Worm (Caenorhabditis elegans): ENCODE results near the gene exc-9.
A peak's percentile ranks its signal among the peaks of the same experiment; 100 is the strongest.

exc-9 gene

DNA sequence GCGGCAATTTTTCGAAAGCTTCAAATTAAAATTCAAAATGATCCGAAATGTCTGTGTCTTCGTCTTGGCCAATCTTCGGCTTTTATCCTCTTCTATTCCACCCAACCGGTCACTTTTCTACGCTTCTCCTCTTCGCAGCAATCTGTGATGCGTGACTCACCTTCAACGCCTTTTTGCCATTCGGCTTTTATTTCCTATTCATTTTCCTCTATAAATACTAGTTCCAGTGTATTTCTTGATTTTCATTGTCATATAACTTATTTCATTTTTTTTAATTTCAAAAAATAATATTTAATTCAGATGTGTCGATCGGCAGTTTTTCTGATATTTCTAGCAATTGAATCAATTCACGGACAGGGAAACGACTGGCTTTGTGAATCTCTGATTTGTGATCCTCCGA is 20.7 kb downstream of the exc-9 start, which contains the start of gene C49H3.16:
C49H3.16 (plus strand) TSS at position 301 of the 400 bp plus-strand sequence.
- TF ChIP-seq hmbx-1 (tag; optimal IDR thresholded peaks at IDR 0.05), result no peak
- no peak for TF ChIP-seq aly-1 (tag; optimal IDR thresholded peaks at IDR 0.05)
- TF ChIP-seq hnd-1 (tag; optimal IDR thresholded peaks at IDR 0.05), result no peak
- TF ChIP-seq scrt-1 (GFP tag; IDR thresholded peaks at IDR 0.05), result no peak
- no peak for TF ChIP-seq tra-4 (tag; optimal IDR thresholded peaks at IDR 0.05)
- no peak for TF ChIP-seq B0310.2 (tag; optimal IDR thresholded peaks at IDR 0.05)
- TF ChIP-seq F13C5.2 (tag; optimal IDR thresholded peaks at IDR 0.05), result no peak

DNA sequence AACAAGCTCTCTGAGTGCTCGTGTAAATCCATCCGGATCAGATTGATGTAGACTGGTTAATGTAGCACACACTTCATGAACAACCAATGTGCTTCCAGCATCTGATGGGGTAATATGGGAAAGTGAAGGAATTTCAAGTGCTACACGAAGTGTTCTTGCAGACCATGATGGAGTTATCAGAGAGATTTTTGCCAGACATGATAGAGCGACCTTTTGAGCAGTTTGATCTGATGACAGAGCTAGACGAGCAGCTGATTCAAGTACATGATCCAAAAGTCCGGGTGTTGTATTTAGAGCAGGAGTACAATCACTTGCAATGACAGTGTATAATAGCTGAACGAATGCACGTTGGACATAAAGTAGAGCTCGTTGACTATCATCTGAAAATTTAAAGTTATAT is 22.9 kb downstream of the exc-9 start:
- no peak for TF ChIP-seq B0310.2 (tag; optimal IDR thresholded peaks at IDR 0.05)
- TF ChIP-seq scrt-1 (GFP tag; IDR thresholded peaks at IDR 0.05), result no peak
- no peak for TF ChIP-seq sea-1 (GFP tag; conservative IDR thresholded peaks at IDR 0.05)

DNA sequence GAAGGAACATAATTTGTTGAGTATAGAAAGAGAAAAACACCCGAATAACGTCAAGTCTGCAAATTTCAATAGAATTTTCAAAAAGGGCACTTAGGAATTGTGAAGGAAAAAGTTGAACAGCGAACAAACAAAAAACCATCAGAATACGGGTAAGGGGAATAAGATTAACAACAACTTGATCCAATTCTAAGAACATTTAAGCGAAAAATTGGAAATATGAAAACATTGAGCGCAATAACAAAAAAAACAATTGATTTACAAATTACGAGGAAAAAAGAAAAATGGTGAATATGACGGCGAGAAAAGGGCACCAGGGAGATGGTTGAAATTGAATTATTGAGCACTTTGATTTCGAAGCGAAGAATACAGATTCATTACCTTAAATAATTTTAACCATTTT is 23.9 kb downstream of the exc-9 start:
- TF ChIP-seq ceh-13 (GFP tag; optimal IDR thresholded peaks at IDR 0.05) (no peak), scrt-1 (GFP tag; IDR thresholded peaks at IDR 0.05) (no peak), pes-1 (GFP tag; IDR thresholded peaks at IDR 0.05) (no peak), aly-1 (tag; optimal IDR thresholded peaks at IDR 0.05) (no peak), tbx-11 (GFP tag; IDR thresholded peaks at IDR 0.05) (no peak), F13C5.2 (tag; optimal IDR thresholded peaks at IDR 0.05) (no peak), hmg-4 (GFP tag; optimal IDR thresholded peaks at IDR 0.05) (no peak), ceh-36 (tag; optimal IDR thresholded peaks at IDR 0.05) (no peak), ama-1 (optimal IDR thresholded peaks at IDR 0.05) (no peak), sea-1 (GFP tag; conservative IDR thresholded peaks at IDR 0.05) (no peak), tra-4 (tag; optimal IDR thresholded peaks at IDR 0.05) (no peak)

- no peak for TF ChIP-seq scrt-1 (GFP tag; IDR thresholded peaks at IDR 0.05)
- TF ChIP-seq ets-7 (tag; optimal IDR thresholded peaks at IDR 0.05), result no peak
- no peak for TF ChIP-seq flt-1 (GFP tag; IDR thresholded peaks at IDR 0.05)
- no peak for TF ChIP-seq aly-1 (tag; optimal IDR thresholded peaks at IDR 0.05)
- no peak for TF ChIP-seq hnd-1 (tag; optimal IDR thresholded peaks at IDR 0.05)
- no peak for TF ChIP-seq hmg-4 (GFP tag; optimal IDR thresholded peaks at IDR 0.05)
- TF ChIP-seq sea-1 (GFP tag; conservative IDR thresholded peaks at IDR 0.05), result no peak
Measured at ce11 chrIV:7914991-7915390, 25.8 kb downstream of the exc-9 start, which contains the start of gene C49H3.4. Gene C49H3.4, plus strand, starts transcription at chrIV:7915291.

DNA sequence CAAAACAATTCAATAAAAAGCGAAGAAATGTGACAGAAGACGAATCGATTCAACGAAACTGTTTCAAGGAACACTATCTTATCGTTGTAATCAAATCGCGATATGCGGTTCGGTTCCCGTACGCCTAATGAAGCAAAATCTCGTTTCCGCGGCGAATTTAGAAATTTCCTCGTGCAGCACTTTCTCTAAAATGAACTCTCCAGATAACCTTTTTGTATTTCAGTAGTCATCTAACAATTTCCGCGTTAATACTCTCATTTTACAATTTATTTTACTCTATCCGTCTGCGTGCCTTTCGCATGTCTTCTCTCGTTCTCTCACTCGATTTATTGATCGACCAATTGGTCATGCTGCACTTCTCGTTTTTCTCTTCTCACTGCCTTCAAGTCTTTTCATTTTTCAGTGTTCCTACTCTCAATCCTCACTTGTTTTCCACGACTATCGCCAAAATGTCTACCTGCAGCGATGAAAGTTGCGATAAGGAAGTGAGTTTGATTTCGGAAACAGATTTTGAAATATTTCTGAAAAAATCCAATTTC is 30.6 kb downstream of the exc-9 start, which contains the start of the genes npp-27 and ntl-4:
npp-27 (minus strand) TSS at position 51 of the 539 bp plus-strand sequence.
ntl-4 (plus strand) TSS at position 379 of the 539 bp plus-strand sequence.
- TF ChIP-seq aly-1 (tag; optimal IDR thresholded peaks at IDR 0.05) (no peak), ets-7 (tag; optimal IDR thresholded peaks at IDR 0.05) (no peak), hnd-1 (tag; optimal IDR thresholded peaks at IDR 0.05) (no peak), flt-1 (GFP tag; IDR thresholded peaks at IDR 0.05) (no peak), pes-1 (GFP tag; IDR thresholded peaks at IDR 0.05) (no peak), ceh-36 (tag; optimal IDR thresholded peaks at IDR 0.05) (no peak), ceh-13 (GFP tag; optimal IDR thresholded peaks at IDR 0.05) (no peak), hmbx-1 (tag; optimal IDR thresholded peaks at IDR 0.05) (no peak), tbx-11 (GFP tag; IDR thresholded peaks at IDR 0.05) (no peak), tbx-37 (GFP tag; conservative IDR thresholded peaks at IDR 0.05) (no peak), ama-1 (optimal IDR thresholded peaks at IDR 0.05) (no peak), tra-4 (tag; optimal IDR thresholded peaks at IDR 0.05) (no peak), scrt-1 (GFP tag; IDR thresholded peaks at IDR 0.05) (no peak), B0310.2 (tag; optimal IDR thresholded peaks at IDR 0.05) (no peak), F13C5.2 (tag; optimal IDR thresholded peaks at IDR 0.05) (no peak), hmg-4 (GFP tag; optimal IDR thresholded peaks at IDR 0.05) (no peak), sea-1 (GFP tag; conservative IDR thresholded peaks at IDR 0.05) (no peak)

- no peak for TF ChIP-seq tra-4 (tag; optimal IDR thresholded peaks at IDR 0.05)
- no peak for TF ChIP-seq hmbx-1 (tag; optimal IDR thresholded peaks at IDR 0.05)
- TF ChIP-seq hmg-4 (GFP tag; optimal IDR thresholded peaks at IDR 0.05), result peak; percentile 31
Measured at ce11 chrIV:7909455-7910141, 31.2 kb downstream of the exc-9 start.

DNA sequence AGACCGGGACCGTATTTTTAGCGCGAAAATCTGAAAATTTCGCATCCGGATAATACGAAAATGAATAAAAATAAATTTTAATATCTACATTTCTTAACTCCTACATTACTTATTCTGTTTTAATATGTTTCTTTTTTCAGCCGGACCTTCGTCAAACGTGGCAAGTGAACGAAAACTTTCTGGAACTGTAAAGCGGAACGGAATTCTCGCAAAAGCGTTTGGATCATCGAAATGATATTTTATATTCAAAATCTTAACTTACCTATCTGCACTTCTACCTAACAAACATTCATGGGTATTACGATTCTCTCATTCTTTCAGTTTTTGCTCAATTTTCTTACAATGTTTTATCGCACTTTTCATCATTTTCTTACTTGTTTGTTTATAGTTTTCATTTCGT is 34.2 kb downstream of the exc-9 start:
- TF ChIP-seq hmg-4 (GFP tag; optimal IDR thresholded peaks at IDR 0.05), result no peak

ce11 chrIV:7903359-7903758 is 37.5 kb downstream of the exc-9 start, which contains the start of gene C49H3.6:
Gene C49H3.6, plus strand, starts transcription at chrIV:7903738.
- no peak for TF ChIP-seq flt-1 (GFP tag; IDR thresholded peaks at IDR 0.05)
- TF ChIP-seq hnd-1 (tag; optimal IDR thresholded peaks at IDR 0.05), result no peak
- no peak for TF ChIP-seq sea-1 (GFP tag; conservative IDR thresholded peaks at IDR 0.05)
- TF ChIP-seq F13C5.2 (tag; optimal IDR thresholded peaks at IDR 0.05), result no peak
- no peak for TF ChIP-seq scrt-1 (GFP tag; IDR thresholded peaks at IDR 0.05)
- TF ChIP-seq tra-4 (tag; optimal IDR thresholded peaks at IDR 0.05), result no peak
- TF ChIP-seq tbx-11 (GFP tag; IDR thresholded peaks at IDR 0.05), result no peak
- no peak for TF ChIP-seq ets-7 (tag; optimal IDR thresholded peaks at IDR 0.05)
- TF ChIP-seq hmbx-1 (tag; optimal IDR thresholded peaks at IDR 0.05), result no peak
- TF ChIP-seq ceh-36 (tag; optimal IDR thresholded peaks at IDR 0.05), result no peak

Measured in whole organism, early embryonic.